Fruit fly (Drosophila melanogaster): ENCODE data around the gene Crag.
A peak's percentile ranks its signal among the peaks of the same experiment; 100 is the strongest.

Gene Crag

DNA sequence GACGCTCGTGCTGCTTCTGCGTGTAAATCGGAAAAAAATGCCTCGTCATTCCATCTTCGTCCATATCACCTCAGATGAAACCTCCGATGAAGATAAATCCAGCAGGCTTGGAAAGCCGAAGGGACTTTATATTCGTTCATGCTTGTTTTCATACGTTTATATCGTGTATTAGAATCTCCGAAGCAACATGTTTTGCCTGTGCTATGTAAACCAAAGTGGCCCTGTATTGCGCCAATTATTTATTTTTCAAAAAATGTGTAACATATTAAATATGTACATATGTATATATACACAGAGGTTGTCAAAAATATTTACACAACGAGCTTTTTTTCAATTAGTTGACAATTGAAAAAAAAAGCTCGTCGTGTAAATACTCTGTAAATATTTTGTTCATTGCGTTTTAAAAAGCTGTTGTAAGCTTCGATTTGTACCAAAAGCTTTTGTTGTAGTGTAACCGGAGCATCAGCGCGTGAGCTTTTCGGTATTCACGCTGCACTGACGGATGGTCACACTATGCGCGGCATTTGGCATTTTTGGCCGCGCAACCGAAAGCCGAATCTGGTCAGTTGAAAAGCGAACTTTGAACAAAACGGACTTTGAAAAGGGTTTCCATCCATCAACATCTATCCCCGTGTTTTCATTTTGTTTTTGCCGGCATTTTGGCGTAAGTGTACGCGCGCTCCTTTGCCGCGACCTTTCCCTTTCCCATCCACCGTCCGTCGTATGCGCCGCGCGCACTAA is 17.9 kb upstream of the Crag start, which contains the start of gene CG12065 (continued):
- no peak for TF ChIP-seq sens-2 (GFP tag; IDR thresholded peaks at IDR 0.05)
- peak; percentile 57 for TF ChIP-seq scrt (GFP tag; optimal IDR thresholded peaks at IDR 0.05)
- TF ChIP-seq CG9609 (GFP tag; optimal IDR thresholded peaks at IDR 0.05) = no peak
- TF ChIP-seq Spps (tag; optimal IDR thresholded peaks at IDR 0.05) = peak; percentile 50
- peak; percentile 38 for TF ChIP-seq Oli (tag; optimal IDR thresholded peaks at IDR 0.05)
- no peak for TF ChIP-seq D19B (GFP tag; optimal IDR thresholded peaks at IDR 0.05)
- TF ChIP-seq cad (GFP tag; optimal IDR thresholded peaks at IDR 0.05) = no peak
- peak; percentile 41 for TF ChIP-seq pfk (GFP tag; optimal IDR thresholded peaks at IDR 0.05)
- TF ChIP-seq pnt (GFP tag; optimal IDR thresholded peaks at IDR 0.05) = no peak
- TF ChIP-seq trh (GFP tag; optimal IDR thresholded peaks at IDR 0.05) = no peak
- peak; percentile 13 for TF ChIP-seq bab2 (GFP tag; optimal IDR thresholded peaks at IDR 0.05)
- TF ChIP-seq Myb (GFP tag; optimal IDR thresholded peaks at IDR 0.05) = peak; percentile 69
- TF ChIP-seq fd3F (GFP tag; optimal IDR thresholded peaks at IDR 0.05) = peak; percentile 73
- peak; percentile 26 for TF ChIP-seq CG1603 (tag; optimal IDR thresholded peaks at IDR 0.05)
- peak in 1 of 2 experiments; percentile 26 for TF ChIP-seq insv (GFP tag; optimal IDR thresholded peaks at IDR 0.05)
- TF ChIP-seq Lpt (GFP tag; optimal IDR thresholded peaks at IDR 0.05) = no peak
- no peak for TF ChIP-seq usp (GFP tag; optimal IDR thresholded peaks at IDR 0.05)
- peak; percentile 90 for TF ChIP-seq Lhr (GFP tag; optimal IDR thresholded peaks at IDR 0.05)
- TF ChIP-seq CG9215 (GFP tag; IDR thresholded peaks at IDR 0.05) = no peak
- no peak for TF ChIP-seq CG1602 (GFP tag; optimal IDR thresholded peaks at IDR 0.05)
- TF ChIP-seq Side (GFP tag; optimal IDR thresholded peaks at IDR 0.05) = no peak
- no peak for TF ChIP-seq schlank (tag; optimal IDR thresholded peaks at IDR 0.05)
- peak; percentile 82 for TF ChIP-seq CG12299 (tag; optimal IDR thresholded peaks at IDR 0.05)
- no peak for TF ChIP-seq gcm2 (GFP tag; optimal IDR thresholded peaks at IDR 0.05)
- no peak for TF ChIP-seq Camta (GFP tag; optimal IDR thresholded peaks at IDR 0.05)
- TF ChIP-seq aop (GFP tag; IDR thresholded peaks at IDR 0.05) = no peak
- no peak for TF ChIP-seq zf30C (GFP tag; optimal IDR thresholded peaks at IDR 0.05)
- peak; percentile 43 for TF ChIP-seq CG4707 (GFP tag; optimal IDR thresholded peaks at IDR 0.05)
- TF ChIP-seq mirr (GFP tag; optimal IDR thresholded peaks at IDR 0.05) = peak; percentile 4
- no peak for TF ChIP-seq CG11247 (GFP tag; IDR thresholded peaks at IDR 0.05)
- TF ChIP-seq sna (GFP tag; IDR thresholded peaks at IDR 0.05; ENCODE audit: partially characterized antibody) = no peak
- TF ChIP-seq CG6813 (GFP tag; optimal IDR thresholded peaks at IDR 0.05) = peak; percentile 69
- TF ChIP-seq NFAT (GFP tag; IDR thresholded peaks at IDR 0.05) = no peak
- TF ChIP-seq dysf (GFP tag; IDR thresholded peaks at IDR 0.05) = no peak; the same call in 2 of the 3 replicates
- no peak for TF ChIP-seq tio (GFP tag; optimal IDR thresholded peaks at IDR 0.05)
- no peak for TF ChIP-seq gsb (GFP tag; IDR thresholded peaks at IDR 0.05)
- no peak for TF ChIP-seq CG8478 (optimal IDR thresholded peaks at IDR 0.05)
- peak; percentile 45 for TF ChIP-seq CG3407 (GFP tag; optimal IDR thresholded peaks at IDR 0.05)
- TF ChIP-seq slbo (GFP tag; IDR thresholded peaks at IDR 0.05) = 0 out of 2 replicates have a peak, but pooled peaks have one; percentile 3
- peak; percentile 27 for TF ChIP-seq YL-1 (GFP tag; optimal IDR thresholded peaks at IDR 0.05)
- peak; percentile 67; the same call in 1 of the 3 replicates for TF ChIP-seq Opbp (GFP tag; IDR thresholded peaks at IDR 0.05; ENCODE audit: partially characterized antibody)
- TF ChIP-seq prd (optimal IDR thresholded peaks at IDR 0.05) = no peak
- TF ChIP-seq prd (GFP tag; IDR thresholded peaks at IDR 0.05) = 0 out of 3 replicates have a peak, but pooled peaks have one; percentile 17
- peak; percentile 75 for TF ChIP-seq MTF-1 (GFP tag; optimal IDR thresholded peaks at IDR 0.05; ENCODE audit: borderline replicate concordance)
- TF ChIP-seq Hr3 (GFP tag; optimal IDR thresholded peaks at IDR 0.05) = no peak
- TF ChIP-seq cg (GFP tag; optimal IDR thresholded peaks at IDR 0.05) = no peak
- no peak for TF ChIP-seq sisA (GFP tag; IDR thresholded peaks at IDR 0.05)
- peak; percentile 64 for TF ChIP-seq Hmr (GFP tag; optimal IDR thresholded peaks at IDR 0.05)
- TF ChIP-seq pan (optimal IDR thresholded peaks at IDR 0.05) = no peak
- TF ChIP-seq pan (GFP tag; optimal IDR thresholded peaks at IDR 0.05 in 1 of 2, IDR thresholded peaks at IDR 0.05 in 1 of 2) = no peak
- peak; percentile 29; the same call in 1 of the 3 replicates for TF ChIP-seq so (GFP tag; IDR thresholded peaks at IDR 0.05)

All from whole organism, embryonic.